Fruit fly (Drosophila melanogaster): Measurements from ENCODE around the gene Cp19.
A peak's percentile ranks its signal among the peaks of the same experiment; 100 is the strongest.

Cp19 gene

DNA sequence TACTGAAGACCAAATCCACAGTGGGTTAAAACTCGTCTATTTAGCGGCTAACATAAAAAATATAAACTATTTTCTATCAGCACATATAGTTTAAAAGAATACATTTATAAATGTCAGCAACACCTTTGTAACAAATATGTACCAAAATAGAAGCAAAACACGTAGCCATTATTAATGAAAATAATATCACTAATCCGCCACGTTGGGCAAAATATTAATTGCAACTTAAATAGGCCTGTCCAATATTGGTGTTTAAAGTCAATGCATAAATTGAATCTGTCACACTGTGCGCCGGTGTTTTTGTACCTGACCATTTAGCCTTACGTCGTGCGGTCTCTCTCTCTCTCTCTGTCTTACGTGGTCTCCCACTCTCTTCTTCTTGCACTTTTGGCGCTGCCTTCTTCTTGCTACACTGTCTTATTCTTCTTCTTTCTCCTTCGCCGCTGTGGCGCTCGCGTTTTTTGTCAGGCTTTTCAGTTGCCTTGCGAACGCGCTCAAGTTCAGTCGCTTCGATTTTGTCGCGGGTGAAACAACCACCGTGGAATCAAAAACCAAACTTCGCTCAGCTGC, 36.4 kb downstream of the Cp19 start (continued):
- TF ChIP-seq BtbVII (GFP tag; optimal IDR thresholded peaks at IDR 0.05), result peak; percentile 98
- peak; percentile 94 for TF ChIP-seq CG31224 (GFP tag; IDR thresholded peaks at IDR 0.05)
- TF ChIP-seq CG2712 (tag; optimal IDR thresholded peaks at IDR 0.05), result peak; percentile 99
- TF ChIP-seq CG13424 (tag; optimal IDR thresholded peaks at IDR 0.05), result peak; percentile 99
- TF ChIP-seq dpn (GFP tag; optimal IDR thresholded peaks at IDR 0.05), result peak; percentile 93 to 99
- peak; percentile 92 for TF ChIP-seq CG11560 (tag; IDR thresholded peaks at IDR 0.05)
- peak; percentile 97 for TF ChIP-seq CG8944 (GFP tag; optimal IDR thresholded peaks at IDR 0.05)
- TF ChIP-seq tin (GFP tag; optimal IDR thresholded peaks at IDR 0.05), result peak; percentile 98
- peak; percentile 98 for TF ChIP-seq twi (tag; optimal IDR thresholded peaks at IDR 0.05)
- peak; percentile 97 for TF ChIP-seq H2.0 (GFP tag; IDR thresholded peaks at IDR 0.05)
- peak; percentile 98 for TF ChIP-seq CG9609 (GFP tag; optimal IDR thresholded peaks at IDR 0.05)
- peak; percentile 95 for TF ChIP-seq Rx (GFP tag; IDR thresholded peaks at IDR 0.05)
- peak; percentile 98 for TF ChIP-seq Gug (GFP tag; IDR thresholded peaks at IDR 0.05)
- TF ChIP-seq NK7.1 (GFP tag; optimal IDR thresholded peaks at IDR 0.05), result peak; percentile 91
- TF ChIP-seq CG17612 (GFP tag; IDR thresholded peaks at IDR 0.05), result peak; percentile 94
- TF ChIP-seq CG13624 (GFP tag; optimal IDR thresholded peaks at IDR 0.05), result peak; percentile 80
- TF ChIP-seq Hmr (GFP tag; optimal IDR thresholded peaks at IDR 0.05), result peak; percentile 99
- peak; percentile 4 for TF ChIP-seq cg (GFP tag; optimal IDR thresholded peaks at IDR 0.05)
- no peak for TF ChIP-seq fru (optimal IDR thresholded peaks at IDR 0.05)
- peak; percentile 91 for TF ChIP-seq nerfin-1 (tag; optimal IDR thresholded peaks at IDR 0.05)
- TF ChIP-seq CG30403 (GFP tag; optimal IDR thresholded peaks at IDR 0.05), result peak; percentile 99
- peak; percentile 97 for TF ChIP-seq Optix (GFP tag; IDR thresholded peaks at IDR 0.05)
- peak; percentile 98 for TF ChIP-seq Sox102F (GFP tag; optimal IDR thresholded peaks at IDR 0.05)
- TF ChIP-seq odd (GFP tag; optimal IDR thresholded peaks at IDR 0.05), result peak; percentile 98
- TF ChIP-seq Ssrp (tag; optimal IDR thresholded peaks at IDR 0.05), result peak; percentile 99
- peak; percentile 87 for TF ChIP-seq CG7987 (GFP tag; optimal IDR thresholded peaks at IDR 0.05)
- TF ChIP-seq CG18262 (tag; optimal IDR thresholded peaks at IDR 0.05), result peak; percentile 99
- peak; percentile 98 for TF ChIP-seq Aef1 (GFP tag; IDR thresholded peaks at IDR 0.05)
- peak; percentile 98 for TF ChIP-seq lab (GFP tag; optimal IDR thresholded peaks at IDR 0.05)
- TF ChIP-seq CG12769 (tag; optimal IDR thresholded peaks at IDR 0.05), result peak; percentile 98
- peak; percentile 89 for TF ChIP-seq cas (GFP tag; IDR thresholded peaks at IDR 0.05)
- peak; percentile 96 for TF ChIP-seq nau (GFP tag; optimal IDR thresholded peaks at IDR 0.05)
- TF ChIP-seq CG16813 (GFP tag; IDR thresholded peaks at IDR 0.05; ENCODE audit: partially characterized antibody), result peak; percentile 59
- TF ChIP-seq D (optimal IDR thresholded peaks at IDR 0.05), result no peak
- TF ChIP-seq D (GFP tag; optimal IDR thresholded peaks at IDR 0.05), result peak; percentile 99
- peak; percentile 97 for TF ChIP-seq B-H1 (GFP tag; IDR thresholded peaks at IDR 0.05)
- TF ChIP-seq dimm (GFP tag; IDR thresholded peaks at IDR 0.05), result peak; percentile 92
- TF ChIP-seq NfI (GFP tag; optimal IDR thresholded peaks at IDR 0.05), result peak; percentile 99
- TF ChIP-seq CG2678 (tag; optimal IDR thresholded peaks at IDR 0.05), result peak; percentile 95
- TF ChIP-seq CG9932 (GFP tag; IDR thresholded peaks at IDR 0.05), result peak; percentile 98
- peak; percentile 83 for TF ChIP-seq psq (GFP tag; optimal IDR thresholded peaks at IDR 0.05)
- TF ChIP-seq Mes4 (GFP tag; optimal IDR thresholded peaks at IDR 0.05), result peak; percentile 97
- TF ChIP-seq Oaz (GFP tag; IDR thresholded peaks at IDR 0.05), result peak; percentile 97
- TF ChIP-seq dan (GFP tag; IDR thresholded peaks at IDR 0.05), result peak; percentile 89
- TF ChIP-seq CG4404 (GFP tag; IDR thresholded peaks at IDR 0.05), result peak; percentile 97
- TF ChIP-seq CG10147 (GFP tag; optimal IDR thresholded peaks at IDR 0.05), result peak; percentile 97
- peak; percentile 90 for TF ChIP-seq wek (GFP tag; optimal IDR thresholded peaks at IDR 0.05)
- peak; percentile 97 for TF ChIP-seq CG10366 (GFP tag; IDR thresholded peaks at IDR 0.05)
- TF ChIP-seq Myb (GFP tag; optimal IDR thresholded peaks at IDR 0.05), result peak; percentile 87
- TF ChIP-seq zen (tag; optimal IDR thresholded peaks at IDR 0.05), result peak; percentile 86
- TF ChIP-seq Dref (GFP tag; IDR thresholded peaks at IDR 0.05), result peak; percentile 39
